Worm (Caenorhabditis elegans) whole organism, young adult: ENCODE measurements around the gene col-72.

Experiments
- B0019.2 ChIP-seq: fragments of 200-800 bp; sonication (Bioruptor generic); conservative IDR thresholded peaks from 2 replicates; pipeline ENCODE4 v1.3.6; 2022; ENCODE audit warnings: missing genetic modification reagents, missing genetic modification characterization, missing compliant biosample characterization
- B0261.1 ChIP-seq: sonication (generic microtip); optimal IDR thresholded peaks from 2 replicates; lab custom pipeline; 2016; ENCODE audit warnings: mild to moderate bottlenecking, missing genetic modification characterization, moderate library complexity, missing compliant biosample characterization
- B0336.3 ChIP-seq: fragments of 200-800 bp; sonication (Bioruptor generic); IDR thresholded peaks from 2 replicates; pipeline ENCODE4 v1.3.6; 2022; ENCODE audit warnings: missing genetic modification characterization, missing compliant biosample characterization
- C17E4.6 ChIP-seq: fragments of 200-800 bp; sonication (Bioruptor generic); IDR thresholded peaks from 2 replicates; pipeline ENCODE4 v1.3.6; 2022; ENCODE audit warnings: missing genetic modification reagents, missing genetic modification characterization, missing compliant biosample characterization
- F22D6.2 ChIP-seq: sonication (generic microtip); optimal IDR thresholded peaks from 2 replicates; lab custom pipeline; 2016; ENCODE audit warnings: mild to moderate bottlenecking, missing genetic modification characterization, missing compliant biosample characterization
- F33H1.4 ChIP-seq: fragments of 200-800 bp; sonication (Bioruptor generic); IDR thresholded peaks from 2 replicates; pipeline ENCODE4 v1.3.6; 2022; ENCODE audit warnings: missing genetic modification reagents, missing genetic modification characterization, missing compliant biosample characterization
- F52B5.7 ChIP-seq: sonication (generic microtip); optimal IDR thresholded peaks from 2 replicates; lab custom pipeline; 2016; ENCODE audit warnings: mild to moderate bottlenecking, missing genetic modification characterization, missing compliant biosample characterization
- F55B11.4 ChIP-seq: sonication (generic microtip); optimal IDR thresholded peaks from 2 replicates; lab custom pipeline; 2016; ENCODE audit warnings: missing compliant biosample characterization, missing genetic modification characterization, borderline replicate concordance; ENCODE audit not compliant: insufficient read depth
- T07F8.4 ChIP-seq: sonication (generic microtip); optimal IDR thresholded peaks from 2 replicates; lab custom pipeline; 2016; ENCODE audit warnings: mild to moderate bottlenecking, missing genetic modification characterization, moderate library complexity, missing compliant biosample characterization
- Y56A3A.18 ChIP-seq: fragments of 200-800 bp; sonication (Bioruptor generic); IDR thresholded peaks from 2 replicates; pipeline ENCODE4 v1.3.6; 2022; ENCODE audit warnings: missing genetic modification reagents, missing genetic modification characterization, missing compliant biosample characterization
- ZK185.1 ChIP-seq: sonication (generic microtip); optimal IDR thresholded peaks from 2 replicates; lab custom pipeline; 2016; ENCODE audit warnings: mild to moderate bottlenecking, missing genetic modification characterization, missing compliant biosample characterization; ENCODE audit not compliant: poor library complexity, severe bottlenecking
- akir-1 ChIP-seq: fragments of 200-800 bp; sonication (Bioruptor generic); optimal IDR thresholded peaks from 2 replicates; lab custom pipeline; 2018; ENCODE audit warnings: mild to moderate bottlenecking, missing genetic modification characterization, moderate library complexity, missing compliant biosample characterization
- ama-1 ChIP-seq, 3 experiments: fragments of 150-350 bp in 1 of 3; sonication (generic microtip) in 2 of 3; optimal IDR thresholded peaks; 2 replicates each; lab custom pipeline; 2014 to 2018; ENCODE audit warnings: missing biosample characterization in 2 of 3, missing genetic modification characterization in 2 of 3, missing genetic modification reagents in 2 of 3
- aptf-2 ChIP-seq: fragments of 200-800 bp; sonication (Bioruptor generic); conservative IDR thresholded peaks from 2 replicates; pipeline ENCODE4 v1.3.6; 2022; ENCODE audit warnings: missing genetic modification reagents, missing genetic modification characterization, missing compliant biosample characterization
- attf-3 ChIP-seq: fragments of 200-800 bp; sonication (Bioruptor generic); conservative IDR thresholded peaks from 2 replicates; pipeline ENCODE4 v1.3.6; 2022; ENCODE audit warnings: missing genetic modification reagents, missing genetic modification characterization, missing compliant biosample characterization
- attf-5 ChIP-seq: fragments of 200-800 bp; sonication (Bioruptor generic); optimal IDR thresholded peaks from 2 replicates; lab custom pipeline; 2018; ENCODE audit warnings: mild to moderate bottlenecking, missing genetic modification characterization, missing compliant biosample characterization
- ccch-3 ChIP-seq: fragments of 200-800 bp; sonication (Bioruptor generic); optimal IDR thresholded peaks from 2 replicates; lab custom pipeline; 2018; ENCODE audit warnings: mild to moderate bottlenecking, missing genetic modification characterization, missing compliant biosample characterization
- cebp-1 ChIP-seq, 2 experiments: fragments of 200-800 bp in 1 of 2; sonication (Bioruptor generic) in 1 of 2; sonication (generic microtip) in 1 of 2; IDR thresholded peaks in 1 of 2; optimal IDR thresholded peaks in 1 of 2; 2 replicates each; pipeline versions ENCODE4 v1.3.6 to Lab custom; 2017 to 2022; ENCODE audit warnings: missing compliant biosample characterization in 2 of 2, missing genetic modification characterization in 2 of 2, mild to moderate bottlenecking in 1 of 2, missing genetic modification reagents in 1 of 2, moderate library complexity in 1 of 2
- ceh-40 ChIP-seq: fragments of 200-800 bp; sonication (Bioruptor generic); IDR thresholded peaks from 2 replicates; pipeline ENCODE4 v1.3.6; 2022; ENCODE audit warnings: missing genetic modification characterization, missing compliant biosample characterization
- chd-7 ChIP-seq: sonication (generic microtip); optimal IDR thresholded peaks from 2 replicates; lab custom pipeline; 2016; ENCODE audit warnings: mild to moderate bottlenecking, missing genetic modification characterization, moderate library complexity, missing compliant biosample characterization
- dox-1 ChIP-seq: fragments of 200-800 bp; sonication (Bioruptor generic); IDR thresholded peaks from 2 replicates; pipeline ENCODE4 v1.3.6; 2022; ENCODE audit warnings: missing genetic modification reagents, missing genetic modification characterization, missing compliant biosample characterization
- dpff-1 ChIP-seq: sonication (generic microtip); optimal IDR thresholded peaks from 2 replicates; lab custom pipeline; 2017; ENCODE audit warnings: mild to moderate bottlenecking, missing genetic modification characterization, missing compliant biosample characterization
- dpl-1 ChIP-seq: fragments of 150-350 bp; optimal IDR thresholded peaks from 2 replicates; lab custom pipeline; 2014; ENCODE audit warnings: missing biosample characterization, missing genetic modification reagents, missing genetic modification characterization
- efl-1 ChIP-seq: fragments of 150-350 bp; optimal IDR thresholded peaks from 2 replicates; lab custom pipeline; 2014; ENCODE audit warnings: missing biosample characterization, missing genetic modification reagents, missing genetic modification characterization
- egl-18 ChIP-seq: fragments of 200-800 bp; sonication (Bioruptor generic); IDR thresholded peaks from 2 replicates; pipeline ENCODE4 v1.3.6; 2022; ENCODE audit warnings: missing genetic modification reagents, missing genetic modification characterization, missing compliant biosample characterization
- ets-4 ChIP-seq: fragments of 200-800 bp; sonication (Bioruptor generic); optimal IDR thresholded peaks from 2 replicates; lab custom pipeline; 2018; ENCODE audit warnings: mild to moderate bottlenecking, missing genetic modification characterization, missing compliant biosample characterization
- hlh-26 ChIP-seq: fragments of 200-800 bp; sonication (Bioruptor generic); conservative IDR thresholded peaks from 2 replicates; pipeline ENCODE4 v1.3.6; 2022; ENCODE audit warnings: missing genetic modification reagents, missing genetic modification characterization, missing compliant biosample characterization
- let-526 ChIP-seq: fragments of 200-800 bp; sonication (Bioruptor generic); IDR thresholded peaks from 2 replicates; pipeline ENCODE4 v1.3.6; 2022; ENCODE audit warnings: missing genetic modification reagents, missing genetic modification characterization, missing compliant biosample characterization
- lin-26 ChIP-seq: fragments of 200-800 bp; sonication (Bioruptor generic); IDR thresholded peaks from 2 replicates; pipeline ENCODE4 v1.3.6; 2022; ENCODE audit warnings: missing genetic modification reagents, missing genetic modification characterization, missing compliant biosample characterization
- lsl-1 ChIP-seq: fragments of 200-800 bp; sonication (Bioruptor generic); optimal IDR thresholded peaks from 2 replicates; lab custom pipeline; 2018; ENCODE audit warnings: mild to moderate bottlenecking, missing genetic modification characterization, moderate library complexity, missing compliant biosample characterization
- madf-10 ChIP-seq: sonication (generic microtip); optimal IDR thresholded peaks from 2 replicates; lab custom pipeline; 2016; ENCODE audit warnings: mild to moderate bottlenecking, missing genetic modification characterization, missing compliant biosample characterization
- madf-6 ChIP-seq: fragments of 200-800 bp; sonication (Bioruptor generic); IDR thresholded peaks from 2 replicates; pipeline ENCODE4 v1.3.6; 2022; ENCODE audit warnings: missing genetic modification reagents, missing genetic modification characterization, missing compliant biosample characterization
- mcd-1 ChIP-seq: fragments of 200-800 bp; sonication (Bioruptor generic); IDR thresholded peaks from 2 replicates; pipeline ENCODE4 v1.3.6; 2022; ENCODE audit warnings: missing genetic modification reagents, missing genetic modification characterization, missing compliant biosample characterization
- nfyb-1 ChIP-seq: fragments of 200-800 bp; sonication (Bioruptor generic); IDR thresholded peaks from 2 replicates; pipeline ENCODE4 v1.3.6; 2022; ENCODE audit warnings: missing genetic modification reagents, missing genetic modification characterization, missing compliant biosample characterization
- nhr-120 ChIP-seq: fragments of 200-800 bp; sonication (Bioruptor generic); IDR thresholded peaks from 2 replicates; pipeline ENCODE4 v1.3.6; 2022; ENCODE audit warnings: missing genetic modification characterization, missing compliant biosample characterization
- nhr-90 ChIP-seq: sonication (generic microtip); optimal IDR thresholded peaks from 2 replicates; lab custom pipeline; 2016; ENCODE audit warnings: missing genotype, mild to moderate bottlenecking, missing genetic modification characterization, missing compliant biosample characterization
- pbrm-1 ChIP-seq: fragments of 200-800 bp; sonication (Bioruptor generic); IDR thresholded peaks from 2 replicates; pipeline ENCODE4 v1.3.6; 2022; ENCODE audit warnings: missing genetic modification reagents, missing genetic modification characterization, missing compliant biosample characterization
- repo-1 ChIP-seq: sonication (generic microtip); optimal IDR thresholded peaks from 2 replicates; lab custom pipeline; 2017; ENCODE audit warnings: mild to moderate bottlenecking, missing genetic modification characterization, missing compliant biosample characterization
- sdz-38 ChIP-seq: sonication (generic microtip); optimal IDR thresholded peaks from 2 replicates; lab custom pipeline; 2016; ENCODE audit warnings: missing genotype, missing genetic modification characterization, missing compliant biosample characterization
- sea-2 ChIP-seq: fragments of 200-800 bp; sonication (Bioruptor generic); IDR thresholded peaks from 2 replicates; pipeline ENCODE4 v1.3.6; 2022; ENCODE audit warnings: missing genetic modification characterization, missing compliant biosample characterization
- somi-1 ChIP-seq: fragments of 200-800 bp; sonication (Bioruptor generic); optimal IDR thresholded peaks from 2 replicates; lab custom pipeline; 2018; ENCODE audit warnings: mild to moderate bottlenecking, missing genetic modification characterization, missing compliant biosample characterization
- sptf-2 ChIP-seq: fragments of 200-800 bp; sonication (Bioruptor generic); optimal IDR thresholded peaks from 2 replicates; lab custom pipeline; 2018; ENCODE audit warnings: mild to moderate bottlenecking, missing genetic modification characterization, missing compliant biosample characterization
- tbx-9 ChIP-seq: sonication (generic microtip); optimal IDR thresholded peaks from 2 replicates; lab custom pipeline; 2016; ENCODE audit warnings: borderline replicate concordance, missing genetic modification characterization, inconsistent platforms, missing compliant biosample characterization
- unc-130 ChIP-seq: sonication (generic microtip); optimal IDR thresholded peaks from 2 replicates; lab custom pipeline; 2016; ENCODE audit warnings: missing genetic modification reagents, missing genetic modification characterization, missing compliant biosample characterization
- zim-3 ChIP-seq: sonication (generic microtip); optimal IDR thresholded peaks from 2 replicates; lab custom pipeline; 2017; ENCODE audit warnings: mild to moderate bottlenecking, missing genetic modification characterization, moderate library complexity, missing compliant biosample characterization
- ztf-22 ChIP-seq: fragments of 200-800 bp; sonication (Bioruptor generic); optimal IDR thresholded peaks from 2 replicates; lab custom pipeline; 2018; ENCODE audit warnings: mild to moderate bottlenecking, missing genetic modification characterization, moderate library complexity, missing compliant biosample characterization
- ztf-26 ChIP-seq: sonication (generic microtip); optimal IDR thresholded peaks from 2 replicates; lab custom pipeline; 2017; ENCODE audit warnings: missing genetic modification characterization, missing compliant biosample characterization
- ztf-28 ChIP-seq: fragments of 200-800 bp; sonication (Bioruptor generic); IDR thresholded peaks from 2 replicates; pipeline ENCODE4 v1.3.6; 2022; ENCODE audit warnings: missing genetic modification reagents, missing genetic modification characterization, missing compliant biosample characterization
- ztf-6 ChIP-seq: fragments of 200-800 bp; sonication (Bioruptor generic); IDR thresholded peaks from 2 replicates; pipeline ENCODE4 v1.3.6; 2022; ENCODE audit warnings: missing genetic modification reagents, missing genetic modification characterization, missing compliant biosample characterization

col-72 gene

DNA sequence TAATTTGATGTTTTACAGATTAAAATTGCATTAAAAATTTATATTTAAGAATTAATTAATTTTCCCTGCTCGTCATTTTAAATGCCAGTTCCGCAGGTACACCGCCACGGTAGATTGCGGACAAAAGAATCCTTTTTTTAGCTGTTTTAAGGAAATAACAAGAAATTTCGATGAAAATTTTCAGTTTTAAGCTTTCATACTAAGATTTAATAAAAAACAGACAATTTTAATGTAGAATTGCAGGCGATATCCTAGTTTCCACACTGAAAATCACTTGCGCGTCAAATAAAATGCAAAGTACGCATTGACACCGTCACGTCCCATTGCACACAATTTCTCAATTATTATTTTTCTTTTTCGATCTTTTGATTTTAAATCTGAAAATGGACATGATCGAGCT is 29.5 kb upstream of the col-72 start, which contains the start of gene dnc-3 (continued):
- TF ChIP-seq ets-4 (GFP tag; lab: Kevin White, UChicago) (no peak), nhr-120 (GFP tag; lab: Robert Waterston, UW) (no peak), ceh-40 (no peak), sdz-38 (tag; lab: Kevin White, UChicago) (no peak), sptf-2 (GFP tag; lab: Kevin White, UChicago) (no peak), lsl-1 (GFP tag; lab: Kevin White, UChicago) (peak; percentile 61), efl-1 (GFP tag; lab: Kevin White, UChicago) (peak; percentile 24), akir-1 (GFP tag; lab: Kevin White, UChicago) (no peak), hlh-26 (GFP tag; lab: Robert Waterston, UW) (no peak), unc-130 (GFP tag; lab: Kevin White, UChicago) (no peak), sea-2 (GFP tag; lab: Robert Waterston, UW) (no peak), zim-3 (no peak), ZK185.1 (tag; lab: Kevin White, UChicago) (no peak), dox-1 (GFP tag; lab: Robert Waterston, UW) (0 out of 2 replicates have a peak, but pooled peaks have one; percentile 9), egl-18 (no peak), B0019.2 (GFP tag; lab: Robert Waterston, UW) (no peak), ztf-22 (no peak), somi-1 (GFP tag; lab: Kevin White, UChicago) (no peak), madf-10 (no peak), madf-6 (peak; percentile 73; the same call in 1 of the 2 replicates), pbrm-1 (0 out of 2 replicates have a peak, but pooled peaks have one; percentile 22), repo-1 (tag; lab: Kevin White, UChicago) (no peak), dpl-1 (no peak), mcd-1 (peak; percentile 61), let-526 (GFP tag; lab: Robert Waterston, UW) (no peak), ztf-28 (no peak), F22D6.2 (no peak), T07F8.4 (tag; lab: Kevin White, UChicago) (no peak), dpff-1 (tag; lab: Kevin White, UChicago) (no peak), nhr-90 (no peak), ama-1 (optimal IDR thresholded peaks at IDR 0.05; lab: Kevin White, UChicago) (no peak), ama-1 (GFP tag; optimal IDR thresholded peaks at IDR 0.05; lab: Kevin White, UChicago) (no peak), C17E4.6 (GFP tag; lab: Robert Waterston, UW) (no peak), ccch-3 (GFP tag; lab: Kevin White, UChicago) (no peak), cebp-1 (GFP tag; IDR thresholded peaks at IDR 0.05; lab: Robert Waterston, UW) (0 out of 2 replicates have a peak, but pooled peaks have one; percentile 20), cebp-1 (tag; optimal IDR thresholded peaks at IDR 0.05; lab: Kevin White, UChicago) (peak; percentile 79), tbx-9 (tag; lab: Kevin White, UChicago) (no peak), Y56A3A.18 (GFP tag; lab: Robert Waterston, UW) (no peak), F33H1.4 (GFP tag; lab: Robert Waterston, UW) (peak; percentile 50; the same call in 1 of the 2 replicates), ztf-26 (tag; lab: Kevin White, UChicago) (peak; percentile 37), B0336.3 (peak; percentile 64; the same call in 1 of the 2 replicates), nfyb-1 (GFP tag; lab: Robert Waterston, UW) (no peak), chd-7 (tag; lab: Kevin White, UChicago) (no peak), aptf-2 (no peak), ztf-6 (GFP tag; lab: Robert Waterston, UW) (no peak), attf-5 (peak; percentile 45), lin-26 (no peak), F55B11.4 (tag; lab: Kevin White, UChicago) (no peak), F52B5.7 (tag; lab: Kevin White, UChicago) (no peak), attf-3 (GFP tag; lab: Robert Waterston, UW) (no peak), B0261.1 (peak; percentile 20)
